Fruit fly (Drosophila melanogaster): ENCODE results near the gene beta-Spec.

Gene beta-Spec

DNA sequence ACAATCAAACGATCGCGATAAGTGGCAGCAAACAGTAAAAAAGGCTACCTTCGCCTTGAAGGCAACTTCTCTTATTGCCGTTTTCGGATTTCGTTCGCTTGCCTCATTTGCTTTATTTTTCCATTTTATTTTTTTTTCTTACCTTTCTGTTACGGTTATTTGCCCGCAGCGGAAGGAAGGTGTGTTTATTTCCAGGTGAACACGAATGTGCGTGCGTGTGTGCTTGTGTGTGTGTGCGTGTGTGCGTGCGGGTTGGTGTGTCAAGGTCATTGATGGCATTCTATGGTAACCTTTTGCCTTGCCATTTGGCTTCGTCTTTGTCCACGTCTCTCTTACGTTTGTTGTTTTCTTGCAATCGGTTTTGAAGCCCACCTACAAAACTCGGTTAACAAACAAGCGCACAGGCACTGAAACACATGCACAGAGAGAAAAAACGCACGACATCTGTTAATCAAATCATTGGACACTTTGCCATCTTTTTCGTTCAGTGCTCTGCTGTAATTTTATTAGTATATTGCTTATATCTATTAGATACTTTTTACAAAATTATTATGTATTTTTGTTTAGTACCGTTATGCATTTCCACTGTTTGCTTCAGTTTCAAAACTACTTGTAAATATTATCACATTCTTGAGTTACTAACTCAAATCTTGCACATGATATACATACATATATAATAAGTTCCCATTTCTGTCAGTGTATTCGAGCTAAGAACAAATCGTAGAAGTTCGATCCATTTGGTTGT lies 56.0 kb downstream of the beta-Spec start (continued):
- TF ChIP-seq CG13424 (tag; optimal IDR thresholded peaks at IDR 0.05) (peak; percentile 68), Fer2 (tag; optimal IDR thresholded peaks at IDR 0.05) (no peak), CG32772 (GFP tag; IDR thresholded peaks at IDR 0.05) (peak; percentile 64), CG34376 (GFP tag; optimal IDR thresholded peaks at IDR 0.05) (no peak), CG14667 (GFP tag; IDR thresholded peaks at IDR 0.05) (no peak), Vsx1 (GFP tag; optimal IDR thresholded peaks at IDR 0.05) (peak; percentile 45), CG11504 (tag; optimal IDR thresholded peaks at IDR 0.05) (peak; percentile 78), CG9797 (GFP tag; optimal IDR thresholded peaks at IDR 0.05) (no peak), slbo (GFP tag; IDR thresholded peaks at IDR 0.05) (peak; percentile 40), zen2 (GFP tag; IDR thresholded peaks at IDR 0.05; ENCODE audit: partially characterized antibody) (no peak), CoRest (tag; optimal IDR thresholded peaks at IDR 0.05) (peak; percentile 74), Mrtf (GFP tag; IDR thresholded peaks at IDR 0.05) (peak; percentile 35; the same call in 1 of the 3 replicates), Dfd (GFP tag; optimal IDR thresholded peaks at IDR 0.05) (peak in 1 of 2 experiments; percentile 38), gsb-n (tag; optimal IDR thresholded peaks at IDR 0.05) (peak; percentile 36), CG16815 (GFP tag; optimal IDR thresholded peaks at IDR 0.05) (peak; percentile 33), CG7556 (GFP tag; optimal IDR thresholded peaks at IDR 0.05) (peak; percentile 74), jigr1 (GFP tag; IDR thresholded peaks at IDR 0.05) (no peak), psq (GFP tag; optimal IDR thresholded peaks at IDR 0.05) (no peak), B-H1 (GFP tag; IDR thresholded peaks at IDR 0.05) (peak; percentile 65; the same call in 2 of the 3 replicates), Bteb2 (GFP tag; optimal IDR thresholded peaks at IDR 0.05) (no peak), CG30020 (tag; optimal IDR thresholded peaks at IDR 0.05) (peak; percentile 1), Elba2 (GFP tag; optimal IDR thresholded peaks at IDR 0.05) (no peak), CG12236 (GFP tag; optimal IDR thresholded peaks at IDR 0.05) (no peak), chinmo (GFP tag; IDR thresholded peaks at IDR 0.05; ENCODE audit: partially characterized antibody) (0 out of 4 replicates have a peak, but pooled peaks have one; percentile 41), H15 (GFP tag; IDR thresholded peaks at IDR 0.05) (peak; percentile 54; the same call in 1 of the 3 replicates), CG30431 (GFP tag; optimal IDR thresholded peaks at IDR 0.05) (peak; percentile 62), sens-2 (GFP tag; IDR thresholded peaks at IDR 0.05) (no peak), CG10321 (GFP tag; IDR thresholded peaks at IDR 0.05) (no peak), knrl (GFP tag; IDR thresholded peaks at IDR 0.05; ENCODE audit: partially characterized antibody) (no peak), Lpt (GFP tag; optimal IDR thresholded peaks at IDR 0.05) (no peak), sug (tag; optimal IDR thresholded peaks at IDR 0.05) (peak; percentile 4), Six4 (GFP tag; optimal IDR thresholded peaks at IDR 0.05) (peak; percentile 66), sens (GFP tag) (no peak), nmo (GFP tag; optimal IDR thresholded peaks at IDR 0.05) (peak; percentile 75), crc (GFP tag; optimal IDR thresholded peaks at IDR 0.05) (no peak), tx (GFP tag; optimal IDR thresholded peaks at IDR 0.05) (no peak), pzg (GFP tag; optimal IDR thresholded peaks at IDR 0.05) (no peak), btn (GFP tag; optimal IDR thresholded peaks at IDR 0.05) (no peak), hkb (optimal IDR thresholded peaks at IDR 0.05) (no peak), hkb (GFP tag; IDR thresholded peaks at IDR 0.05) (peak; percentile 38; the same call in 1 of the 2 replicates), Sox100B (GFP tag; optimal IDR thresholded peaks at IDR 0.05) (peak; percentile 72), CG18476 (GFP tag; optimal IDR thresholded peaks at IDR 0.05) (peak; percentile 22), CG16779 (GFP tag; IDR thresholded peaks at IDR 0.05) (no peak), tna (GFP tag; IDR thresholded peaks at IDR 0.05; ENCODE audit: partially characterized antibody) (no peak), Kr (GFP tag; optimal IDR thresholded peaks at IDR 0.05) (no peak), CG6254 (GFP tag; optimal IDR thresholded peaks at IDR 0.05) (no peak), CG31388 (GFP tag; optimal IDR thresholded peaks at IDR 0.05) (no peak), Bdp1 (GFP tag; optimal IDR thresholded peaks at IDR 0.05) (no peak), CG4424 (GFP tag; optimal IDR thresholded peaks at IDR 0.05) (no peak), CG15696 (tag; optimal IDR thresholded peaks at IDR 0.05) (peak; percentile 65)
